Fruit fly (Drosophila melanogaster) whole organism, prepupa: ENCODE data around the gene Esp.

Source experiments
- Blimp-1 ChIP-seq: fragments of 200-800 bp; sonication (Bioruptor generic); optimal IDR thresholded peaks from 3 replicates; lab custom pipeline; 2017; ENCODE audit warnings: missing biosample characterization, missing genetic modification characterization, mild to moderate bottlenecking, moderate library complexity, missing genetic modification reagents
- CG11294 ChIP-seq: fragments of 200-800 bp; sonication (Bioruptor generic); IDR thresholded peaks from 2 replicates; pipeline ENCODE4 v1.3.6; 2022; ENCODE audit warnings: missing biosample characterization, missing genetic modification characterization
- CG11762 ChIP-seq: fragments of 200-800 bp; sonication (Bioruptor generic); optimal IDR thresholded peaks from 3 replicates; lab custom pipeline; 2016; ENCODE audit warnings: missing biosample characterization, missing genetic modification characterization; ENCODE audit not compliant: insufficient read depth
- CG11902 ChIP-seq: fragments of 200-800 bp; sonication (Bioruptor generic); optimal IDR thresholded peaks from 3 replicates; lab custom pipeline; 2016; ENCODE audit warnings: missing biosample characterization, missing genetic modification characterization
- CG1621 ChIP-seq: fragments of 200-800 bp; sonication (Bioruptor generic); optimal IDR thresholded peaks from 3 replicates; lab custom pipeline; 2018; ENCODE audit warnings: missing biosample characterization, mild to moderate bottlenecking, missing genetic modification characterization
- CG16779 ChIP-seq: fragments of 200-800 bp; sonication (Bioruptor generic); optimal IDR thresholded peaks from 3 replicates; lab custom pipeline; 2017; ENCODE audit warnings: missing biosample characterization, mild to moderate bottlenecking, missing genetic modification characterization
- CG32006 ChIP-seq: fragments of 200-800 bp; sonication (Bioruptor generic); optimal IDR thresholded peaks from 3 replicates; lab custom pipeline; 2017; ENCODE audit warnings: missing biosample characterization, mild to moderate bottlenecking, missing genetic modification characterization
- CG34406 ChIP-seq: fragments of 200-800 bp; sonication (Bioruptor generic); optimal IDR thresholded peaks from 3 replicates; lab custom pipeline; 2016; ENCODE audit warnings: missing biosample characterization, missing genetic modification characterization
- CG4318 ChIP-seq: fragments of 200-800 bp; sonication (Bioruptor generic); optimal IDR thresholded peaks from 3 replicates; lab custom pipeline; 2017; ENCODE audit warnings: missing biosample characterization, mild to moderate bottlenecking, missing genetic modification characterization
- CG6163 ChIP-seq: fragments of 200-800 bp; sonication (Bioruptor generic); IDR thresholded peaks from 3 replicates; pipeline ENCODE4 v1.3.6; 2022; ENCODE audit warnings: missing biosample characterization, missing genetic modification characterization
- CG6276 ChIP-seq: fragments of 200-800 bp; sonication (Bioruptor generic); optimal IDR thresholded peaks from 2 replicates; lab custom pipeline; 2017; ENCODE audit warnings: missing biosample characterization, mild to moderate bottlenecking, missing genetic modification characterization
- CG6792 ChIP-seq: fragments of 200-800 bp; sonication (Bioruptor generic); optimal IDR thresholded peaks from 3 replicates; lab custom pipeline; 2016; ENCODE audit warnings: missing biosample characterization, missing genetic modification characterization
- CG6808 ChIP-seq: fragments of 200-800 bp; sonication (Bioruptor generic); optimal IDR thresholded peaks from 3 replicates; lab custom pipeline; 2017; ENCODE audit warnings: missing biosample characterization, missing genetic modification characterization, mild to moderate bottlenecking, moderate library complexity, missing genetic modification reagents
- CG6854 ChIP-seq: fragments of 200-800 bp; sonication (Bioruptor generic); optimal IDR thresholded peaks from 2 replicates; lab custom pipeline; 2017; ENCODE audit warnings: missing biosample characterization, mild to moderate bottlenecking, missing genetic modification characterization
- CG7368 ChIP-seq: fragments of 200-800 bp; sonication (Bioruptor generic); optimal IDR thresholded peaks from 3 replicates; lab custom pipeline; 2016; ENCODE audit warnings: missing biosample characterization, missing genetic modification characterization
- CG8119 ChIP-seq: fragments of 200-800 bp; sonication (Bioruptor generic); IDR thresholded peaks from 3 replicates; pipeline ENCODE4 v1.3.6; 2022; ENCODE audit warnings: missing biosample characterization, missing genetic modification characterization
- CG8319 ChIP-seq: fragments of 200-800 bp; sonication (Bioruptor generic); optimal IDR thresholded peaks from 3 replicates; lab custom pipeline; 2016; ENCODE audit warnings: missing biosample characterization, missing genetic modification characterization
- CG9139 ChIP-seq: fragments of 200-800 bp; sonication (Bioruptor generic); optimal IDR thresholded peaks from 3 replicates; lab custom pipeline; 2017; ENCODE audit warnings: missing biosample characterization, mild to moderate bottlenecking, missing genetic modification characterization
- Eip75B ChIP-seq: fragments of 200-800 bp; sonication (Bioruptor generic); optimal IDR thresholded peaks from 3 replicates; lab custom pipeline; 2016; ENCODE audit warnings: missing biosample characterization, missing genetic modification characterization
- Eip78C ChIP-seq: fragments of 200-800 bp; sonication (Bioruptor generic); peaks from one replicate; lab custom pipeline; 2016; ENCODE audit warnings: missing biosample characterization, missing genetic modification characterization
- Ets21C ChIP-seq: fragments of 200-800 bp; sonication (Bioruptor generic); optimal IDR thresholded peaks from 3 replicates; lab custom pipeline; 2016; ENCODE audit warnings: missing biosample characterization, missing genetic modification characterization
- Ets96B ChIP-seq: fragments of 200-800 bp; optimal IDR thresholded peaks from 2 replicates; lab custom pipeline; 2019; ENCODE audit warnings: missing biosample characterization, mild to moderate bottlenecking, missing genetic modification characterization, moderate library complexity
- Hr39 ChIP-seq: fragments of 200-800 bp; sonication (Bioruptor generic); optimal IDR thresholded peaks from 2 replicates; lab custom pipeline; 2016; ENCODE audit warnings: missing biosample characterization, missing genetic modification characterization
- Hr4 ChIP-seq: fragments of 200-800 bp; sonication (Bioruptor generic); optimal IDR thresholded peaks from 3 replicates; lab custom pipeline; 2016; ENCODE audit warnings: missing biosample characterization, missing genetic modification characterization
- Lpt ChIP-seq: fragments of 200-800 bp; sonication (Bioruptor generic); optimal IDR thresholded peaks from 3 replicates; lab custom pipeline; 2016; ENCODE audit warnings: missing biosample characterization, missing genetic modification characterization
- Met ChIP-seq: fragments of 200-800 bp; sonication (Bioruptor generic); optimal IDR thresholded peaks from 3 replicates; lab custom pipeline; 2016; ENCODE audit warnings: missing biosample characterization, missing genetic modification characterization
- Smox ChIP-seq: fragments of 200-800 bp; sonication (Bioruptor generic); optimal IDR thresholded peaks from 3 replicates; lab custom pipeline; 2016; ENCODE audit warnings: missing biosample characterization, missing genetic modification characterization
- Sox102F ChIP-seq: fragments of 200-800 bp; sonication (Bioruptor generic); optimal IDR thresholded peaks from 2 replicates; lab custom pipeline; 2016; ENCODE audit warnings: missing biosample characterization, mild to moderate bottlenecking, missing genetic modification characterization
- Sox14 ChIP-seq: fragments of 200-800 bp; sonication (Bioruptor generic); optimal IDR thresholded peaks from 3 replicates; lab custom pipeline; 2016; ENCODE audit warnings: missing biosample characterization, missing genetic modification characterization
- Sox15 ChIP-seq: fragments of 200-800 bp; sonication (Bioruptor generic); optimal IDR thresholded peaks from 3 replicates; lab custom pipeline; 2016; ENCODE audit warnings: missing biosample characterization, missing genetic modification characterization
- achi ChIP-seq: fragments of 200-800 bp; sonication (Bioruptor generic); optimal IDR thresholded peaks from 3 replicates; lab custom pipeline; 2016; ENCODE audit warnings: missing biosample characterization, missing genetic modification characterization
- dac ChIP-seq: fragments of 200-800 bp; sonication (Bioruptor generic); optimal IDR thresholded peaks from 2 replicates; lab custom pipeline; 2017; ENCODE audit warnings: missing biosample characterization, mild to moderate bottlenecking, missing genetic modification characterization
- eg ChIP-seq: fragments of 200-800 bp; sonication (Bioruptor generic); IDR thresholded peaks from 3 replicates; pipeline ENCODE4 v1.3.6; 2022; ENCODE audit warnings: missing biosample characterization, missing genetic modification characterization
- esn ChIP-seq: fragments of 200-800 bp; sonication (Bioruptor generic); optimal IDR thresholded peaks from 2 replicates; lab custom pipeline; 2016; ENCODE audit warnings: missing biosample characterization, mild to moderate bottlenecking, missing genetic modification characterization, moderate library complexity
- fd85E ChIP-seq: fragments of 200-800 bp; sonication (Bioruptor generic); optimal IDR thresholded peaks from 3 replicates; lab custom pipeline; 2016; ENCODE audit warnings: missing biosample characterization, missing genetic modification characterization
- fkh ChIP-seq: fragments of 200-800 bp; sonication (Bioruptor generic); optimal IDR thresholded peaks from 3 replicates; lab custom pipeline; 2017; ENCODE audit warnings: missing biosample characterization, mild to moderate bottlenecking, missing genetic modification characterization, moderate library complexity
- net ChIP-seq: fragments of 200-800 bp; sonication (Bioruptor generic); optimal IDR thresholded peaks from 3 replicates; lab custom pipeline; 2016; ENCODE audit warnings: missing biosample characterization, missing genetic modification characterization
- pdm3 ChIP-seq: fragments of 200-800 bp; sonication (Bioruptor generic); optimal IDR thresholded peaks from 3 replicates; lab custom pipeline; 2016; ENCODE audit warnings: missing biosample characterization, missing genetic modification characterization
- svp ChIP-seq: fragments of 200-800 bp; sonication (Bioruptor generic); peaks from one replicate; lab custom pipeline; 2016; ENCODE audit warnings: missing biosample characterization, missing genetic modification characterization
- topi ChIP-seq: fragments of 200-800 bp; sonication (Bioruptor generic); optimal IDR thresholded peaks from 3 replicates; lab custom pipeline; 2016; ENCODE audit warnings: missing biosample characterization, missing genetic modification characterization
- vri ChIP-seq: fragments of 200-800 bp; sonication (Bioruptor generic); optimal IDR thresholded peaks from 3 replicates; lab custom pipeline; 2016; ENCODE audit warnings: missing biosample characterization, mild to moderate bottlenecking, missing genetic modification characterization

Gene Esp

DNA sequence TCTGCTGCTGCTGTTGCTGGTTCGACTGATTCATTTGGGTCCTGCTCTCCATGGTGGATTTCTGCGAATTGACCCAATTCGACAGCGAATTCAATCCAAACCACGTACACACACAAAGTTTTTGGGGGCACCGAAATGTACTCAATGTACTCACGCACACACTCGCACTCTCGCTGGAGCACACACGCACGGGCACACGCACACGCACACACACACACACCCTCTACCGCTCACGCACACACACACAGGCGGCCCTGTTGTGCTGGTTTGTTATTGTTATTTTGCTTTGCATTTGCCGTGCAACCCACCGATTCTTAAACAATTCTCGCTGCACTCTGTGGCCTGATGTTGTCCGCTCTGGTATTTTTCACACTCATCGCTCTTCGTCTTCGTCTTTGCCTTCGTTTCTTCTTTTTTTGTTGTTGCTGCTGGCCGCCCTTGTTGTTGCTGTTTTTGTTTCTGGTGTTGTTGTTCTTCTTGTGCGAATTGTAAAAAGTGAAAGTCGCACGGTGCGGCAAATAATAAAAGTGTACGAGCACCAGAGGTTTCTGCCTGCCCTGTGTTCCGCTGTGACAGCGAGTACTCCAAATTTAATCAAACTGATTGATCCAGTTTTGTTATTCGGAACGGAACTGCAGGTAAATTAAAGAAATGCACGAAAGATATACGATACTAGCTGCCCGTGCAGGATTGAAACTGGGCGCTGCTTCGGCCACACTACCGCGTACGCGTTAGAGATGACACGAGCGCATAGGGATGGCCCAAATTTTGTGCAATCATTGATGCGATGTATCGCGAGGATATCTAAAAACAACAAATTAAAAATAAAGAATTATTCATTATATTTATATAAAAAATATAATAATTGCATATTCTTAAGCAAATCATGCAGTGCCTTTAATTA is 34.5 kb downstream of the Esp start, which contains the start of gene CG3744 (continued):
- TF ChIP-seq CG11294 (GFP tag; lab: Robert Waterston, UW) (peak; percentile 85), fd85E (GFP tag; lab: Kevin White, UChicago) (no peak), Eip75B (GFP tag; lab: Kevin White, UChicago) (peak; percentile 55), CG1621 (tag; lab: Kevin White, UChicago) (no peak), Met (GFP tag; lab: Kevin White, UChicago) (no peak), dac (peak; percentile 79), pdm3 (no peak), Blimp-1 (peak; percentile 99), CG6792 (GFP tag; lab: Kevin White, UChicago) (peak; percentile 62), CG6808 (GFP tag; lab: Kevin White, UChicago) (peak; percentile 47), CG16779 (tag; lab: Kevin White, UChicago) (peak; percentile 5), Eip78C (GFP tag; lab: Kevin White, UChicago) (peak; percentile 86), esn (GFP tag; lab: Kevin White, UChicago) (peak; percentile 77), Hr4 (peak; percentile 74), Smox (GFP tag; lab: Kevin White, UChicago) (no peak), CG32006 (GFP tag; lab: Kevin White, UChicago) (peak; percentile 85), CG7368 (GFP tag; lab: Kevin White, UChicago) (peak; percentile 68), CG9139 (GFP tag; lab: Kevin White, UChicago) (peak; percentile 17), vri (no peak), CG34406 (GFP tag; lab: Kevin White, UChicago) (peak; percentile 60), net (GFP tag; lab: Kevin White, UChicago) (peak; percentile 72), Ets96B (tag; lab: Kevin White, UChicago) (peak; percentile 73)

dm6 chr3R:24876843-24877457 is 35.2 kb downstream of the Esp start, which contains the start of the genes CG11089 and CG31381:
TSS of gene CG11089 (plus strand) at chr3R:24877045.
TSS of gene CG31381 (plus strand) at chr3R:24877045.
- TF ChIP-seq topi (GFP tag; lab: Kevin White, UChicago) (no peak), Sox14 (GFP tag; lab: Kevin White, UChicago) (no peak), Eip78C (GFP tag; lab: Kevin White, UChicago) (peak; percentile 85), CG1621 (tag; lab: Kevin White, UChicago) (peak; percentile 82)

DNA sequence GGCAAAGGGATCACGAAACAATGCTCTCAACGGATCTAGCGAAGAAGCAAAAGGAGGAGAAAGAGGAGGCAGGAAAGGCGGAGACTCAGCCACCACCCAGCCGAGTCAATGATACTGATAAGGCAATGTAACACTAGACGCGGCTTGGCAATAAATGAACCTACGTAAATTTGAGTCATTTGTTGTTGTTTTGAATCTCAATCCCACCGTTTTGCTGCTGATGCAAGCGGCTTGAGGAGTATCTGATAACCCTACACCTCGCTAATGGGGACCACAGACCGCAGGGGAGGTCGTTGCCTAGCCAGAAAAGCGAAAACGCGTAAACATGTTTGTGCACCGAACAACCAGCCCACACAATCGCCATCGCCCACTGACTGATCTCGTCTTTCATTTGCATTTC is 36.9 kb downstream of the Esp start:
- TF ChIP-seq CG32006 (GFP tag; lab: Kevin White, UChicago) = no peak
- TF ChIP-seq svp (GFP tag; lab: Kevin White, UChicago) = peak; percentile 100
- no peak for TF ChIP-seq esn (GFP tag; lab: Kevin White, UChicago)
- no peak for TF ChIP-seq CG6792 (GFP tag; lab: Kevin White, UChicago)
- TF ChIP-seq CG8119 (GFP tag; lab: Robert Waterston, UW) = no peak
- no peak for TF ChIP-seq dac
- TF ChIP-seq CG4318 = no peak
- no peak for TF ChIP-seq CG11902
- TF ChIP-seq, all 60 proteins: peak for 1

- TF ChIP-seq CG34406 (GFP tag; lab: Kevin White, UChicago) (peak; percentile 63), Ets96B (tag; lab: Kevin White, UChicago) (no peak), fd85E (GFP tag; lab: Kevin White, UChicago) (no peak), fkh (no peak), CG8319 (GFP tag; lab: Kevin White, UChicago) (peak; percentile 1), Lpt (GFP tag; lab: Kevin White, UChicago) (peak; percentile 33), CG11762 (no peak), CG6276 (GFP tag; lab: Kevin White, UChicago) (peak; percentile 42), Sox14 (GFP tag; lab: Kevin White, UChicago) (no peak), eg (GFP tag; lab: Robert Waterston, UW) (0 out of 3 replicates have a peak, but pooled peaks have one; percentile 38), pdm3 (peak; percentile 53), Hr39 (GFP tag; lab: Kevin White, UChicago) (no peak), Sox15 (GFP tag; lab: Kevin White, UChicago) (peak; percentile 17), Eip78C (GFP tag; lab: Kevin White, UChicago) (peak; percentile 90), CG11902 (peak; percentile 30), net (GFP tag; lab: Kevin White, UChicago) (peak; percentile 39), Sox102F (GFP tag; lab: Kevin White, UChicago) (peak; percentile 20), Ets21C (GFP tag; lab: Kevin White, UChicago) (no peak), dac (peak; percentile 13), CG6163 (GFP tag; lab: Robert Waterston, UW) (peak; percentile 47; the same call in 1 of the 3 replicates), achi (peak; percentile 33), CG4318 (peak; percentile 62), CG6854 (GFP tag; lab: Kevin White, UChicago) (no peak), Hr4 (peak; percentile 80), vri (no peak)
Observed at dm6 chr3R:24886470-24886869, 44.7 kb downstream of the Esp start.
